Worm (Caenorhabditis elegans) whole organism, L2 larva: ENCODE results near the gene C27F2.7.
A peak's percentile ranks its signal among the peaks of the same experiment; 100 is the strongest.

Experiments used
- C34F6.9 ChIP-seq: fragments of 150-350 bp; optimal IDR thresholded peaks from 2 replicates; lab custom pipeline; 2014; ENCODE audit warnings: missing biosample characterization, missing genetic modification characterization
- F13H6.1 ChIP-seq: sonication (generic microtip); optimal IDR thresholded peaks from 2 replicates; lab custom pipeline; 2016; ENCODE audit warnings: missing genetic modification characterization, missing compliant biosample characterization
- R02D3.7 ChIP-seq: fragments of 150-350 bp; optimal IDR thresholded peaks from 2 replicates; lab custom pipeline; 2014; ENCODE audit warnings: missing biosample characterization, missing genetic modification characterization
- Y55F3AM.14 ChIP-seq: fragments of 200-800 bp; sonication (Bioruptor generic); optimal IDR thresholded peaks from 2 replicates; lab custom pipeline; 2018; ENCODE audit warnings: mild to moderate bottlenecking, missing genetic modification characterization, missing compliant biosample characterization
- alr-1 ChIP-seq: fragments of 150-350 bp; optimal IDR thresholded peaks from 2 replicates; lab custom pipeline; 2014; ENCODE audit warnings: missing biosample characterization, missing genetic modification characterization
- aly-2 ChIP-seq: fragments of 150-350 bp; optimal IDR thresholded peaks from 2 replicates; lab custom pipeline; 2014; ENCODE audit warnings: missing biosample characterization, missing genetic modification characterization
- ama-1 ChIP-seq: fragments of 150-350 bp; optimal IDR thresholded peaks from 2 replicates; lab custom pipeline; 2018; ENCODE audit warnings: inconsistent platforms
- blmp-1 ChIP-seq: sonication (generic microtip); optimal IDR thresholded peaks from 2 replicates; lab custom pipeline; 2017; ENCODE audit warnings: missing genetic modification characterization, mild to moderate bottlenecking, missing compliant biosample characterization, antibody characterized with exemption, moderate library complexity; ENCODE audit not compliant: insufficient read depth
- ceh-82 ChIP-seq: fragments of 150-350 bp; optimal IDR thresholded peaks from 2 replicates; lab custom pipeline; 2014; ENCODE audit warnings: missing biosample characterization, missing genetic modification characterization
- crh-2 ChIP-seq: sonication (generic microtip); optimal IDR thresholded peaks from 2 replicates; lab custom pipeline; 2017; ENCODE audit warnings: missing biosample characterization, missing genetic modification characterization
- dmd-4 ChIP-seq: sonication (generic microtip); optimal IDR thresholded peaks from 2 replicates; lab custom pipeline; 2017; ENCODE audit warnings: missing biosample characterization, missing genetic modification characterization
- egl-27 ChIP-seq: sonication (generic microtip); optimal IDR thresholded peaks from 3 replicates; lab custom pipeline; 2017; ENCODE audit warnings: missing biosample characterization, missing genetic modification reagents, missing genetic modification characterization
- elt-1 ChIP-seq: fragments of 150-350 bp; optimal IDR thresholded peaks from 2 replicates; lab custom pipeline; 2014; ENCODE audit warnings: missing biosample characterization, missing genetic modification characterization
- elt-3 ChIP-seq: sonication (generic microtip); optimal IDR thresholded peaks from 2 replicates; lab custom pipeline; 2017; ENCODE audit warnings: missing biosample characterization, missing genetic modification characterization
- gmeb-1 ChIP-seq: fragments of 150-350 bp; optimal IDR thresholded peaks from 2 replicates; lab custom pipeline; 2014; ENCODE audit warnings: missing biosample characterization, missing genetic modification characterization
- lin-11 ChIP-seq: fragments of 150-350 bp; sonication (generic microtip); optimal IDR thresholded peaks from 2 replicates; lab custom pipeline; 2014; ENCODE audit warnings: missing biosample characterization, missing genetic modification characterization, inconsistent platforms, mixed read lengths
- lin-13 ChIP-seq: fragments of 150-350 bp; optimal IDR thresholded peaks from 2 replicates; lab custom pipeline; 2014; ENCODE audit warnings: missing biosample characterization, missing genetic modification reagents, missing genetic modification characterization
- lin-39 ChIP-seq: fragments of 150-350 bp; optimal IDR thresholded peaks from 2 replicates; lab custom pipeline; 2014; ENCODE audit warnings: missing biosample characterization, missing genetic modification reagents, missing genetic modification characterization
- lsy-2 ChIP-seq, 2 experiments: fragments of 150-350 bp in 1 of 2; sonication (generic microtip) in 1 of 2; optimal IDR thresholded peaks; 2 replicates each; lab custom pipeline; 2014 to 2017; ENCODE audit warnings: missing biosample characterization in 2 of 2, missing genetic modification characterization in 2 of 2
- mab-5 ChIP-seq: fragments of 150-350 bp; optimal IDR thresholded peaks from 2 replicates; lab custom pipeline; 2014; ENCODE audit warnings: missing biosample characterization, missing genetic modification characterization
- mdl-1 ChIP-seq, 2 experiments: fragments of 150-350 bp in 1 of 2; sonication (generic microtip) in 1 of 2; optimal IDR thresholded peaks; 2 replicates each; lab custom pipeline; 2017; ENCODE audit warnings: missing biosample characterization in 2 of 2, missing genetic modification characterization in 2 of 2
- nhr-10 ChIP-seq: sonication (generic microtip); optimal IDR thresholded peaks from 2 replicates; lab custom pipeline; 2017; ENCODE audit warnings: missing biosample characterization, missing genetic modification characterization
- nhr-12 ChIP-seq: fragments of 150-350 bp; optimal IDR thresholded peaks from 2 replicates; lab custom pipeline; 2014; ENCODE audit warnings: missing biosample characterization, missing genetic modification characterization
- nhr-129 ChIP-seq: fragments of 150-350 bp; optimal IDR thresholded peaks from 2 replicates; lab custom pipeline; 2014; ENCODE audit warnings: missing biosample characterization, missing genetic modification characterization
- nhr-6 ChIP-seq: fragments of 150-350 bp; optimal IDR thresholded peaks from 2 replicates; lab custom pipeline; 2014; ENCODE audit warnings: missing biosample characterization, missing genetic modification characterization
- nhr-77 ChIP-seq: fragments of 150-350 bp; optimal IDR thresholded peaks from 2 replicates; lab custom pipeline; 2014; ENCODE audit warnings: missing biosample characterization, missing genetic modification characterization
- peb-1 ChIP-seq: fragments of 150-350 bp; optimal IDR thresholded peaks from 2 replicates; lab custom pipeline; 2014; ENCODE audit warnings: missing biosample characterization, missing genetic modification characterization
- sem-4 ChIP-seq: fragments of 150-350 bp; optimal IDR thresholded peaks from 2 replicates; lab custom pipeline; 2014; ENCODE audit warnings: missing biosample characterization, missing genetic modification reagents, missing genetic modification characterization
- skn-1 ChIP-seq: sonication (generic microtip); optimal IDR thresholded peaks from 2 replicates; lab custom pipeline; 2017; ENCODE audit warnings: missing biosample characterization, missing genetic modification characterization
- sma-3 ChIP-seq: sonication (generic microtip); optimal IDR thresholded peaks from 2 replicates; lab custom pipeline; 2016; ENCODE audit warnings: missing genetic modification reagents, missing genetic modification characterization, missing compliant biosample characterization
- sma-9 ChIP-seq, 2 experiments: fragments of 150-350 bp in 1 of 2; sonication (generic microtip) in 1 of 2; optimal IDR thresholded peaks; 2 replicates each; lab custom pipeline; 2014 to 2016; ENCODE audit warnings: missing genetic modification characterization in 2 of 2, mild to moderate bottlenecking in 1 of 2, missing biosample characterization in 1 of 2, missing compliant biosample characterization in 1 of 2, missing genetic modification reagents in 1 of 2, moderate library complexity in 1 of 2
- snpc-4 ChIP-seq: fragments of 150-350 bp; optimal IDR thresholded peaks from 2 replicates; lab custom pipeline; 2014; ENCODE audit warnings: missing biosample characterization, missing genetic modification characterization
- unc-39 ChIP-seq: fragments of 150-350 bp; optimal IDR thresholded peaks from 2 replicates; lab custom pipeline; 2014; ENCODE audit warnings: missing biosample characterization, missing genetic modification characterization
- unc-55 ChIP-seq: fragments of 150-350 bp; sonication (generic microtip); optimal IDR thresholded peaks from 3 replicates; lab custom pipeline; 2014; ENCODE audit warnings: missing biosample characterization, missing genetic modification reagents, missing genetic modification characterization
- unc-62 ChIP-seq: fragments of 150-350 bp; optimal IDR thresholded peaks from 2 replicates; lab custom pipeline; 2014; ENCODE audit warnings: missing biosample characterization, missing genetic modification reagents, missing genetic modification characterization
- ztf-1 ChIP-seq: fragments of 200-800 bp; sonication (Bioruptor generic); conservative IDR thresholded peaks from 2 replicates; pipeline ENCODE4 v1.3.6; 2022; ENCODE audit warnings: missing genetic modification characterization, missing compliant biosample characterization
- ztf-11 ChIP-seq: sonication (generic microtip); optimal IDR thresholded peaks from 2 replicates; lab custom pipeline; 2017; ENCODE audit warnings: missing biosample characterization, missing genetic modification characterization
- ztf-4 ChIP-seq: fragments of 150-350 bp; optimal IDR thresholded peaks from 2 replicates; lab custom pipeline; 2014; ENCODE audit warnings: missing biosample characterization, missing genetic modification characterization

Gene C27F2.7

ce11 chrIII:5012460-5012859, 28.2 kb upstream of the C27F2.7 start:
- TF ChIP-seq unc-55: no peak
- no peak for TF ChIP-seq elt-1 (tag; lab: Kevin White, UChicago)
- no peak for TF ChIP-seq nhr-10 (tag; lab: Kevin White, UChicago)
- no peak for TF ChIP-seq ztf-11 (tag; lab: Kevin White, UChicago)

ce11 chrIII:5010723-5011122, 26.4 kb upstream of the C27F2.7 start:
- TF ChIP-seq ceh-82 (tag; lab: Kevin White, UChicago): no peak
- no peak for TF ChIP-seq Y55F3AM.14 (GFP tag; lab: Kevin White, UChicago)
- no peak for TF ChIP-seq unc-62
- no peak for TF ChIP-seq lin-11
- TF ChIP-seq elt-3 (tag; lab: Kevin White, UChicago): no peak
- TF ChIP-seq unc-39 (tag; lab: Kevin White, UChicago): no peak
- no peak for TF ChIP-seq sem-4 (tag; lab: Kevin White, UChicago)
- no peak for TF ChIP-seq ama-1 (lab: Kevin White, UChicago)
- no peak for TF ChIP-seq F13H6.1 (tag; lab: Kevin White, UChicago)
- no peak for TF ChIP-seq nhr-10 (tag; lab: Kevin White, UChicago)
- TF ChIP-seq R02D3.7 (tag; lab: Kevin White, UChicago): no peak
- no peak for TF ChIP-seq dmd-4 (tag; lab: Kevin White, UChicago)
- no peak for TF ChIP-seq snpc-4 (tag; lab: Kevin White, UChicago)
- TF ChIP-seq alr-1 (tag; lab: Kevin White, UChicago): no peak
- no peak for TF ChIP-seq nhr-77 (tag; lab: Kevin White, UChicago)
- no peak for TF ChIP-seq ztf-1 (GFP tag; lab: Robert Waterston, UW)
- no peak for TF ChIP-seq mdl-1 (tag; optimal IDR thresholded peaks at IDR 0.05; lab: Kevin White, UChicago)
- no peak for TF ChIP-seq mab-5 (tag; lab: Kevin White, UChicago)
- no peak for TF ChIP-seq nhr-12 (tag; lab: Kevin White, UChicago)

- TF ChIP-seq dmd-4 (tag; lab: Kevin White, UChicago) (no peak), aly-2 (tag; lab: Kevin White, UChicago) (peak; percentile 2), lsy-2 (tag; optimal IDR thresholded peaks at IDR 0.05; lab: Kevin White, UChicago) (no peak)
- TF ChIP-seq, all 48 proteins: peak for 1
Observed at ce11 chrIII:5008730-5009129, 24.4 kb upstream of the C27F2.7 start, which contains the start of gene R144.11. TSS of gene R144.11 (minus strand) at chrIII:5008830.

- TF ChIP-seq sma-3 (GFP tag; lab: Kevin White, UChicago): no peak
- no peak for TF ChIP-seq mab-5 (tag; lab: Kevin White, UChicago)
- TF ChIP-seq Y55F3AM.14 (GFP tag; lab: Kevin White, UChicago): no peak
- no peak for TF ChIP-seq ztf-11 (tag; lab: Kevin White, UChicago)
- TF ChIP-seq peb-1: no peak
- TF ChIP-seq elt-3 (tag; lab: Kevin White, UChicago): no peak
- no peak for TF ChIP-seq egl-27 (tag; lab: Kevin White, UChicago)
- no peak for TF ChIP-seq elt-1 (tag; lab: Kevin White, UChicago)
- no peak for TF ChIP-seq ztf-1 (GFP tag; lab: Robert Waterston, UW)
- TF ChIP-seq gmeb-1: no peak
- no peak for TF ChIP-seq unc-62
Observed at ce11 chrIII:5006881-5007280, 22.6 kb upstream of the C27F2.7 start, which contains the start of gene R144.12. TSS of gene R144.12 (minus strand) at chrIII:5006981.

- no peak for TF ChIP-seq nhr-6
- TF ChIP-seq sem-4 (tag; lab: Kevin White, UChicago): no peak
- TF ChIP-seq ztf-11 (tag; lab: Kevin White, UChicago): no peak
- TF ChIP-seq alr-1 (tag; lab: Kevin White, UChicago): no peak
- TF ChIP-seq nhr-129 (tag; lab: Kevin White, UChicago): no peak
- TF ChIP-seq blmp-1 (tag; lab: Kevin White, UChicago): no peak
- no peak for TF ChIP-seq Y55F3AM.14 (GFP tag; lab: Kevin White, UChicago)
- no peak for TF ChIP-seq ceh-82 (tag; lab: Kevin White, UChicago)
- TF ChIP-seq lin-13 (GFP tag; lab: Kevin White, UChicago): no peak
- no peak for TF ChIP-seq gmeb-1
- TF ChIP-seq sma-9 (GFP tag; optimal IDR thresholded peaks at IDR 0.05; lab: Kevin White, UChicago): no peak
- TF ChIP-seq sma-9 (tag; optimal IDR thresholded peaks at IDR 0.05; lab: Kevin White, UChicago): no peak
- TF ChIP-seq nhr-12 (tag; lab: Kevin White, UChicago): no peak
- no peak for TF ChIP-seq unc-62
- TF ChIP-seq ztf-4 (tag; lab: Kevin White, UChicago): no peak
- no peak for TF ChIP-seq crh-2 (tag; lab: Kevin White, UChicago)
- no peak for TF ChIP-seq lin-39 (tag; lab: Kevin White, UChicago)
- no peak for TF ChIP-seq lsy-2 (tag; optimal IDR thresholded peaks at IDR 0.05; lab: Kevin White, UChicago)
- TF ChIP-seq C34F6.9 (tag; lab: Kevin White, UChicago): no peak
- TF ChIP-seq skn-1: no peak
- TF ChIP-seq, all 48 proteins: peak for 0
Observed at ce11 chrIII:5004621-5005020, 20.3 kb upstream of the C27F2.7 start, which contains the start of gene R144.6. TSS of gene R144.6 (minus strand) at chrIII:5004721.
